Fruit fly (Drosophila melanogaster) whole organism, pupa: Measurements from ENCODE around the gene CG46301.

ENCODE experiments used
- CG12605 ChIP-seq: fragments of 200-800 bp; sonication (Bioruptor generic); IDR thresholded peaks from 2 replicates; pipeline ENCODE4 v1.3.6; 2022; ENCODE audit warnings: missing biosample characterization, missing genetic modification characterization
- CG17806 ChIP-seq: fragments of 200-800 bp; sonication (Bioruptor generic); optimal IDR thresholded peaks from 2 replicates; lab custom pipeline; 2018; ENCODE audit warnings: missing biosample characterization, mild to moderate bottlenecking, missing genetic modification characterization, moderate library complexity
- CG34367 ChIP-seq: fragments of 200-800 bp; sonication (Bioruptor generic); optimal IDR thresholded peaks from 2 replicates; lab custom pipeline; 2018; ENCODE audit warnings: missing biosample characterization, mild to moderate bottlenecking, missing genetic modification characterization
- CG4496 ChIP-seq: fragments of 200-800 bp; sonication (Bioruptor generic); IDR thresholded peaks from 3 replicates; pipeline ENCODE4 v1.3.6; 2022; ENCODE audit warnings: missing biosample characterization, missing genetic modification characterization
- CG8301 ChIP-seq: fragments of 200-800 bp; sonication (Bioruptor generic); optimal IDR thresholded peaks from 2 replicates; lab custom pipeline; 2018; ENCODE audit warnings: missing biosample characterization, mild to moderate bottlenecking, missing genetic modification characterization
- CG9948 ChIP-seq: fragments of 200-800 bp; sonication (Bioruptor generic); optimal IDR thresholded peaks from 2 replicates; lab custom pipeline; 2018; ENCODE audit warnings: missing biosample characterization, mild to moderate bottlenecking, missing genetic modification characterization, moderate library complexity
- EcR ChIP-seq: fragments of 200-800 bp; sonication (Bioruptor generic); optimal IDR thresholded peaks from 3 replicates; lab custom pipeline; 2019; ENCODE audit warnings: missing biosample characterization, missing genetic modification characterization, mild to moderate bottlenecking, moderate library complexity, missing genetic modification reagents
- Ets98B ChIP-seq: fragments of 200-800 bp; sonication (Bioruptor generic); IDR thresholded peaks from 2 replicates; pipeline ENCODE4 v1.3.6; 2022; ENCODE audit warnings: missing biosample characterization, missing genetic modification characterization
- Pif1A ChIP-seq: fragments of 200-800 bp; sonication (Bioruptor generic); optimal IDR thresholded peaks from 3 replicates; lab custom pipeline; 2016; ENCODE audit warnings: missing biosample characterization, missing genetic modification characterization
- Pif1B ChIP-seq: fragments of 200-800 bp; sonication (Bioruptor generic); optimal IDR thresholded peaks from 3 replicates; lab custom pipeline; 2016; ENCODE audit warnings: missing biosample characterization, missing genetic modification characterization
- Snoo ChIP-seq: fragments of 200-800 bp; sonication (Bioruptor generic); optimal IDR thresholded peaks from 3 replicates; lab custom pipeline; 2017; ENCODE audit warnings: missing biosample characterization, mild to moderate bottlenecking, missing genetic modification characterization, inconsistent platforms
- fd96Ca ChIP-seq: fragments of 200-800 bp; sonication (Bioruptor generic); IDR thresholded peaks from 3 replicates; pipeline ENCODE4 v1.3.6; 2022; ENCODE audit warnings: missing biosample characterization, missing genetic modification characterization
- gl ChIP-seq: fragments of 200-800 bp; sonication (Bioruptor generic); optimal IDR thresholded peaks from 2 replicates; lab custom pipeline; 2018; ENCODE audit warnings: missing biosample characterization, mild to moderate bottlenecking, missing genetic modification characterization

The CG46301 gene

dm6 chr2L:14207134-14207533 lies 103.2 kb downstream of the CG46301 start:
- TF ChIP-seq Pif1A (GFP tag; lab: Kevin White, UChicago) (no peak), CG8301 (tag; lab: Kevin White, UChicago) (no peak), gl (no peak), CG34367 (no peak), Ets98B (GFP tag; lab: Robert Waterston, UW) (no peak), fd96Ca (GFP tag; lab: Robert Waterston, UW) (no peak), CG4496 (GFP tag; lab: Robert Waterston, UW) (no peak), EcR (GFP tag; lab: Kevin White, UChicago) (no peak), CG9948 (no peak), CG12605 (no peak), CG17806 (no peak), Pif1B (GFP tag; lab: Kevin White, UChicago) (no peak)

dm6 chr2L:14207593-14208236 lies 103.8 kb downstream of the CG46301 start:
- TF ChIP-seq Snoo (no peak), EcR (GFP tag; lab: Kevin White, UChicago) (peak; percentile 96)
